Worm (Caenorhabditis elegans) whole organism, late embryonic: ENCODE results near the gene F54H5.14.

Source experiments
- F13H6.1 ChIP-seq: sonication (generic microtip); optimal IDR thresholded peaks from 2 replicates; lab custom pipeline; 2016; ENCODE audit warnings: missing genetic modification characterization, missing compliant biosample characterization
- ama-1 ChIP-seq: fragments of 150-350 bp; optimal IDR thresholded peaks from 2 replicates; lab custom pipeline; 2014
- dmd-4 ChIP-seq: sonication (generic microtip); optimal IDR thresholded peaks from 2 replicates; lab custom pipeline; 2016; ENCODE audit warnings: borderline replicate concordance, missing genetic modification characterization, missing compliant biosample characterization
- hlh-8 ChIP-seq: sonication (generic microtip); optimal IDR thresholded peaks from 2 replicates; lab custom pipeline; 2016; ENCODE audit warnings: missing genotype, missing genetic modification characterization, missing compliant biosample characterization
- nfya-1 ChIP-seq: sonication (generic microtip); optimal IDR thresholded peaks from 2 replicates; lab custom pipeline; 2017; ENCODE audit warnings: missing genetic modification characterization, mild to moderate bottlenecking, missing compliant biosample characterization, antibody characterized with exemption, moderate library complexity
- nhr-11 ChIP-seq: fragments of 150-350 bp; optimal IDR thresholded peaks from 2 replicates; lab custom pipeline; 2014; ENCODE audit warnings: missing biosample characterization, missing genetic modification characterization
- pqm-1 ChIP-seq: sonication (generic microtip); optimal IDR thresholded peaks from 2 replicates; lab custom pipeline; 2016; ENCODE audit warnings: missing genetic modification characterization, missing compliant biosample characterization
- ref-2 ChIP-seq: sonication (generic microtip); optimal IDR thresholded peaks from 2 replicates; lab custom pipeline; 2016; ENCODE audit warnings: missing genetic modification characterization, missing compliant biosample characterization
- sox-2 ChIP-seq: fragments of 200-800 bp; sonication (Bioruptor generic); IDR thresholded peaks from 2 replicates; pipeline ENCODE4 v1.3.6; 2022; ENCODE audit warnings: missing genetic modification reagents, missing genetic modification characterization, missing compliant biosample characterization
- tbx-2 ChIP-seq: sonication (generic microtip); optimal IDR thresholded peaks from 2 replicates; lab custom pipeline; 2016; ENCODE audit warnings: missing genetic modification characterization, missing compliant biosample characterization
- unc-42 ChIP-seq: sonication (generic microtip); optimal IDR thresholded peaks from 2 replicates; lab custom pipeline; 2016; ENCODE audit warnings: missing genotype, missing genetic modification characterization, missing compliant biosample characterization
- unc-86 ChIP-seq: sonication (generic microtip); optimal IDR thresholded peaks from 2 replicates; lab custom pipeline; 2016; ENCODE audit warnings: missing genetic modification characterization, missing compliant biosample characterization
- ztf-16 ChIP-seq: sonication (generic microtip); optimal IDR thresholded peaks from 2 replicates; lab custom pipeline; 2017; ENCODE audit warnings: missing genetic modification characterization, missing compliant biosample characterization

ce11 chrII:6665908-6666307 lies 40.7 kb upstream of the F54H5.14 start:
- TF ChIP-seq F13H6.1 (tag; lab: Kevin White, UChicago) = no peak
- TF ChIP-seq tbx-2 = no peak
- TF ChIP-seq ref-2 (tag; lab: Kevin White, UChicago) = no peak
- no peak for TF ChIP-seq pqm-1 (tag; lab: Kevin White, UChicago)
- no peak for TF ChIP-seq unc-86
- TF ChIP-seq ama-1 (lab: Kevin White, UChicago) = no peak
- no peak for TF ChIP-seq unc-42 (tag; lab: Kevin White, UChicago)
- no peak for TF ChIP-seq nfya-1 (tag; lab: Kevin White, UChicago)
- no peak for TF ChIP-seq ztf-16
- TF ChIP-seq dmd-4 (tag; lab: Kevin White, UChicago) = no peak
- TF ChIP-seq nhr-11 = no peak
- no peak for TF ChIP-seq sox-2 (GFP tag; lab: Robert Waterston, UW)
- TF ChIP-seq hlh-8 (tag; lab: Kevin White, UChicago) = no peak
